Worm (Caenorhabditis elegans): ENCODE data around the gene pes-5.

pes-5 gene

DNA sequence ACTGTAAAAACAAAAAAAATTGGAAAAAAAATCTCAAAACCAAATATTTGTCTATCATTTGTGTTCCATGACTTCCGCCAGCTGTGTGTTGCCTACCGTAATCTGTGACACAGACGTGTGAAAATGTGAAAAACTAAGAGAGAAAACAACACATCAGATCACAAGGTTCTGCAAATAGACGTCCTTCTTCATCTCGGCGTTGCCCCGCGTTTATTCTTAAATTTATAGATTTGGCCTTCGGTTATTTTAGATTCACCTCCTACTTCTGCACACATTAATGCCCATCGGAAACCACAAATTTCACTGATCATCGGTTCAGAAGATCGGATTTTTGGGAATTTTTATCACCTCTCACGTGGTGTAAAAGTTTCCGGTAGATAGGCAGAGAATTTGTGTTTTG lies 9.3 kb upstream of the pes-5 start:
- TF ChIP-seq F10E7.11 (tag; optimal IDR thresholded peaks at IDR 0.05) (no peak), nhr-80 (tag; optimal IDR thresholded peaks at IDR 0.05) (no peak), rec-8 (tag; optimal IDR thresholded peaks at IDR 0.05) (no peak), nhr-27 (tag; optimal IDR thresholded peaks at IDR 0.05) (no peak), mes-4 (tag; optimal IDR thresholded peaks at IDR 0.05) (no peak), ztf-25 (GFP tag; IDR thresholded peaks at IDR 0.05) (no peak), attf-3 (GFP tag; conservative IDR thresholded peaks at IDR 0.05) (no peak), fkh-3 (tag; optimal IDR thresholded peaks at IDR 0.05) (no peak), hmg-1.2 (GFP tag; IDR thresholded peaks at IDR 0.05) (no peak), mxl-1 (tag; optimal IDR thresholded peaks at IDR 0.05) (no peak), Y53F4B.3 (GFP tag; IDR thresholded peaks at IDR 0.05) (no peak), nhr-179 (tag; optimal IDR thresholded peaks at IDR 0.05) (no peak), dox-1 (GFP tag; IDR thresholded peaks at IDR 0.05) (no peak)

DNA sequence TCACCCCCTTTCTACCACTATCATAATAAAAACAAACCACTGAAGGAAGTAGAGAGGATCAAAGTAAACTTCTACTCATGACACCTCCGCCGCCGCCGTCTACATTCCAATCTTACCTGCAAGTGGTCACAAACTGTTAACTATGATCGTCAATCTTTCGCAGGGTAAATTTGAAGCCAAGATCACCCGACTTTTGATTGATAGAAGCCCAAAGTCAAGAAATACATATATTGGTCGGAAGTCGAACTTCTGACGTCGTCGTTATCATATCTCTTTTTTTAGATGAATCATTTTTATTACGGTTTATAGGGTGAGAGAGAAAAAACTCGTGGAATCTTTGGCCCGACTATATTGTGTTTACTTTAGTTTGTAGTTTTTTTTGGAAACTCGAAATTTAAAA lies 8.5 kb upstream of the pes-5 start:
- TF ChIP-seq F57A8.1 (GFP tag; optimal IDR thresholded peaks at IDR 0.05), result no peak
- TF ChIP-seq sea-2 (GFP tag; IDR thresholded peaks at IDR 0.05), result no peak
- peak; percentile 43 for TF ChIP-seq ztf-26 (tag; optimal IDR thresholded peaks at IDR 0.05)
- TF ChIP-seq cebp-1 (GFP tag; IDR thresholded peaks at IDR 0.05), result no peak
- TF ChIP-seq cebp-1 (tag; optimal IDR thresholded peaks at IDR 0.05), result no peak
- no peak for TF ChIP-seq snpc-1.1 (tag; optimal IDR thresholded peaks at IDR 0.05; ENCODE audit: insufficient read depth)
- no peak for TF ChIP-seq Y67H2A.10 (GFP tag; conservative IDR thresholded peaks at IDR 0.05)
- no peak for TF ChIP-seq chd-7 (tag; optimal IDR thresholded peaks at IDR 0.05)
- TF ChIP-seq somi-1 (GFP tag; optimal IDR thresholded peaks at IDR 0.05), result peak; percentile 64
- 0 out of 2 replicates have a peak, but pooled peaks have one; percentile 49 for TF ChIP-seq K11D2.4 (GFP tag; IDR thresholded peaks at IDR 0.05)
- TF ChIP-seq die-1 (tag; optimal IDR thresholded peaks at IDR 0.05), result peak; percentile 13
- TF ChIP-seq lin-40 (tag; optimal IDR thresholded peaks at IDR 0.05), result peak; percentile 36
- TF ChIP-seq ama-1 (optimal IDR thresholded peaks at IDR 0.05), result no peak
- no peak for TF ChIP-seq ama-1 (GFP tag; optimal IDR thresholded peaks at IDR 0.05)
- TF ChIP-seq ceh-79 (tag; optimal IDR thresholded peaks at IDR 0.05), result no peak
- no peak for TF ChIP-seq repo-1 (tag; optimal IDR thresholded peaks at IDR 0.05)
- TF ChIP-seq hmg-20 (GFP tag; IDR thresholded peaks at IDR 0.05), result no peak
- 0 out of 2 replicates have a peak, but pooled peaks have one; percentile 13 for TF ChIP-seq C06A6.2 (GFP tag; conservative IDR thresholded peaks at IDR 0.05)
- TF ChIP-seq mcd-1 (GFP tag; IDR thresholded peaks at IDR 0.05), result no peak
- no peak for TF ChIP-seq aptf-3 (GFP tag; IDR thresholded peaks at IDR 0.05)
- no peak for TF ChIP-seq attf-3 (GFP tag; conservative IDR thresholded peaks at IDR 0.05)
- no peak for TF ChIP-seq let-607 (tag; optimal IDR thresholded peaks at IDR 0.05)

DNA sequence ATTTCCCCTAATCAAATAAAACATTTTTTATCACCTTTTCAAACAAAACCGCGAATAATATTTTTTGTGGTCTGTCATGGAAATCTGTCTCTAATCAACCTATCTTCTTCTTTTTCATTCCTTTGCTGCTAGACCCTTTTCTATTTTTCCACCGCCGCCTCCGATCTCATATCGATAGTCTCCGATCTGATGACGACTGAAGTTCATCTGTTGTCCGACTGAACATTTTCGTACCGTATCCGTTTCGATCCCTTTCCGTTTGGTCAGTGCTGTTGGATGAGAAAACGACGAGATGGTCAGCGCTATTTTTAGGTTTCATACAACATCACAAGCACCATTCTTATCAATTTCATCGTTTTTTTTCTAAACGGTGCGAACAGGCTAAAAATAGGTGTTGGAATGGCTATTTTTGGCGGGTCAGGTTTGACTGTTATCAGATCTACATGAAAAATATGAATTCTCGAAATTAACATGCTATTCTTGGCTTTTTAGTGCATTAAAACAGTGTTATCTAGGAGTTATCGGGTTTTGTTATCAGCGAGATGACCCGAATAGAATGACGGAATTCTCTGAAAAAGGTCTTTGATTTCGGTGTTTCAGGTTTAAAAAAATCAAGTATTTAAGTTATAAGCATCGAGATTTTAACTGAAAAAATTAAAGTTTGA lies 6.9 kb upstream of the pes-5 start:
- TF ChIP-seq F37B4.10 (GFP tag; IDR thresholded peaks at IDR 0.05) (no peak), sdz-38 (tag; optimal IDR thresholded peaks at IDR 0.05) (no peak), bed-2 (GFP tag; IDR thresholded peaks at IDR 0.05) (no peak), ekl-4 (GFP tag; IDR thresholded peaks at IDR 0.05) (no peak), hrde-1 (tag; optimal IDR thresholded peaks at IDR 0.05; ENCODE audit: borderline replicate concordance) (no peak), attf-5 (GFP tag; optimal IDR thresholded peaks at IDR 0.05) (no peak), nhr-90 (tag; optimal IDR thresholded peaks at IDR 0.05) (no peak), nhr-80 (tag; optimal IDR thresholded peaks at IDR 0.05) (peak; percentile 19), B0035.1 (tag; optimal IDR thresholded peaks at IDR 0.05) (no peak), dpff-1 (tag; optimal IDR thresholded peaks at IDR 0.05) (no peak), ztf-3 (GFP tag; optimal IDR thresholded peaks at IDR 0.05) (no peak), tlf-1 (GFP tag; optimal IDR thresholded peaks at IDR 0.05) (no peak), F52B5.7 (tag; optimal IDR thresholded peaks at IDR 0.05) (no peak), K11D2.4 (GFP tag; IDR thresholded peaks at IDR 0.05) (0 out of 2 replicates have a peak, but pooled peaks have one; percentile 25), ceh-40 (GFP tag; IDR thresholded peaks at IDR 0.05) (no peak), ceh-79 (tag; optimal IDR thresholded peaks at IDR 0.05) (no peak), lin-26 (GFP tag; IDR thresholded peaks at IDR 0.05) (0 out of 2 replicates have a peak, but pooled peaks have one; percentile 21)

Measured in whole organism, young adult.